Worm (Caenorhabditis elegans) whole organism, L1 larva: ENCODE data around the gene Y51A2A.5.

ENCODE experiments used
- efl-1 ChIP-seq, 4 experiments: fragments of 150-350 bp; optimal IDR thresholded peaks in 3 of 4; peaks in 1 of 4; 1 replicate in 1 of 4; 2 replicates in 3 of 4; lab custom pipeline; 2014; ENCODE audit warnings: missing biosample characterization in 2 of 4, missing genetic modification characterization in 2 of 4, missing genetic modification reagents in 2 of 4
- nhr-85 ChIP-seq: sonication (generic microtip); peaks from one replicate; lab custom pipeline; 2016; ENCODE audit warnings: missing genetic modification characterization, inconsistent platforms, missing compliant biosample characterization
- pax-3 ChIP-seq: fragments of 200-800 bp; sonication (Bioruptor generic); optimal IDR thresholded peaks from 2 replicates; lab custom pipeline; 2018; ENCODE audit warnings: mild to moderate bottlenecking, missing genetic modification characterization, moderate library complexity, missing compliant biosample characterization
- sptf-1 ChIP-seq: fragments of 150-350 bp; optimal IDR thresholded peaks from 2 replicates; lab custom pipeline; 2014; ENCODE audit warnings: missing biosample characterization, missing genetic modification characterization
- tbx-2 ChIP-seq: sonication (generic microtip); optimal IDR thresholded peaks from 2 replicates; lab custom pipeline; 2016; ENCODE audit warnings: missing genetic modification characterization, missing compliant biosample characterization

The Y51A2A.5 gene

ce11 chrV:18350046-18350445 is 51.4 kb downstream of the Y51A2A.5 start, which contains the start of gene C08E8.3:
C08E8.3 (plus strand) TSS chrV:18350129.
- no peak for TF ChIP-seq tbx-2 (tag; lab: Kevin White, UChicago)
- TF ChIP-seq pax-3 = no peak
- TF ChIP-seq nhr-85 (tag; lab: Kevin White, UChicago) = peak; percentile 21
- TF ChIP-seq efl-1 (optimal IDR thresholded peaks at IDR 0.05; lab: Kevin White, UChicago) = no peak
- TF ChIP-seq efl-1 (GFP tag; optimal IDR thresholded peaks at IDR 0.05 in 1 of 2; lab: Kevin White, UChicago) = peak in 1 of 2 experiments; percentile 56
- TF ChIP-seq sptf-1 (tag; lab: Kevin White, UChicago) = no peak
